Worm (Caenorhabditis elegans): Measurements from ENCODE around the gene B0302.4.

B0302.4 gene

ce11 chrX:17139204-17139780 lies 37.3 kb downstream of the B0302.4 start:
- TF ChIP-seq unc-39 (tag; optimal IDR thresholded peaks at IDR 0.05): no peak
- TF ChIP-seq ceh-43 (GFP tag; optimal IDR thresholded peaks at IDR 0.05): no peak
- TF ChIP-seq tbx-8 (GFP tag; optimal IDR thresholded peaks at IDR 0.05): no peak
- TF ChIP-seq ceh-83 (GFP tag; optimal IDR thresholded peaks at IDR 0.05): no peak
- no peak for TF ChIP-seq zip-8 (tag; optimal IDR thresholded peaks at IDR 0.05)

- TF ChIP-seq unc-62 (GFP tag; optimal IDR thresholded peaks at IDR 0.05) (peak; percentile 59), nhr-237 (tag; optimal IDR thresholded peaks at IDR 0.05) (no peak)
Observed at ce11 chrX:17138060-17138557, 38.5 kb downstream of the B0302.4 start, which contains the start of gene cnp-3. Gene cnp-3, minus strand, starts transcription at chrX:17138110.

- no peak for TF ChIP-seq drap-1 (GFP tag; optimal IDR thresholded peaks at IDR 0.05)
- no peak for TF ChIP-seq ham-2 (GFP tag; optimal IDR thresholded peaks at IDR 0.05)
- no peak for TF ChIP-seq nhr-28 (tag; optimal IDR thresholded peaks at IDR 0.05)
- no peak for TF ChIP-seq nhr-237 (tag; optimal IDR thresholded peaks at IDR 0.05)
Observed at ce11 chrX:17135704-17136103, 40.9 kb downstream of the B0302.4 start.

ce11 chrX:17134427-17134826 lies 42.1 kb downstream of the B0302.4 start, which contains the start of gene K09E3.7:
Gene K09E3.7, minus strand, starts transcription at chrX:17134527.
- TF ChIP-seq zip-8 (tag; optimal IDR thresholded peaks at IDR 0.05): no peak

Data from whole organism, mixed stage, embryonic.